Worm (Caenorhabditis elegans) whole organism, midembryonic: Measurements from ENCODE around the gene ftt-2.

Source experiments
- flt-1 ChIP-seq: fragments of 200-800 bp; sonication (Bioruptor generic); IDR thresholded peaks from 2 replicates; pipeline ENCODE4 v1.3.6; 2022; ENCODE audit warnings: missing genetic modification characterization, missing compliant biosample characterization
- ref-1 ChIP-seq: fragments of 200-800 bp; sonication (Bioruptor generic); conservative IDR thresholded peaks from 2 replicates; pipeline ENCODE4 v1.3.6; 2022; ENCODE audit warnings: missing genetic modification reagents, missing genetic modification characterization, missing compliant biosample characterization
- ztf-29 ChIP-seq: fragments of 200-800 bp; sonication (Bioruptor generic); IDR thresholded peaks from 2 replicates; pipeline ENCODE4 v1.3.6; 2022; ENCODE audit warnings: missing genetic modification reagents, missing genetic modification characterization, missing compliant biosample characterization

- TF ChIP-seq ref-1 (no peak), flt-1 (GFP tag; lab: Robert Waterston, UW) (no peak), ztf-29 (GFP tag; lab: Robert Waterston, UW) (no peak)
These were observed 14.7 kb downstream of the ftt-2 start for ce11 chrX:11590545-11590944.
